Worm (Caenorhabditis elegans) whole organism, L3 larva: Measurements from ENCODE around the gene irld-52.

Experiments used
- R02D3.7 ChIP-seq: fragments of 150-350 bp; optimal IDR thresholded peaks from 2 replicates; lab custom pipeline; 2014; ENCODE audit warnings: missing biosample characterization, missing genetic modification characterization
- ZK546.5 ChIP-seq: sonication (generic microtip); optimal IDR thresholded peaks from 2 replicates; lab custom pipeline; 2017; ENCODE audit warnings: missing biosample characterization, missing genetic modification characterization
- aly-2 ChIP-seq: fragments of 150-350 bp; optimal IDR thresholded peaks from 2 replicates; lab custom pipeline; 2014; ENCODE audit warnings: missing biosample characterization, missing genetic modification characterization
- ama-1 ChIP-seq: fragments of 150-350 bp; optimal IDR thresholded peaks from 2 replicates; lab custom pipeline; 2018
- ceh-16 ChIP-seq: sonication (generic microtip); optimal IDR thresholded peaks from 2 replicates; lab custom pipeline; 2017; ENCODE audit warnings: missing biosample characterization, missing genetic modification characterization
- ceh-28 ChIP-seq: fragments of 150-350 bp; optimal IDR thresholded peaks from 2 replicates; lab custom pipeline; 2014; ENCODE audit warnings: missing biosample characterization, missing genetic modification reagents, missing genetic modification characterization
- ceh-82 ChIP-seq: fragments of 150-350 bp; optimal IDR thresholded peaks from 2 replicates; lab custom pipeline; 2014; ENCODE audit warnings: missing biosample characterization, missing genetic modification characterization
- ceh-9 ChIP-seq: sonication (generic microtip); optimal IDR thresholded peaks from 2 replicates; lab custom pipeline; 2018; ENCODE audit warnings: missing biosample characterization, missing genetic modification characterization
- egl-27 ChIP-seq: sonication (generic microtip); optimal IDR thresholded peaks from 4 replicates; lab custom pipeline; 2017; ENCODE audit warnings: missing biosample characterization, missing genetic modification reagents, missing genetic modification characterization
- egl-5 ChIP-seq: fragments of 150-350 bp; optimal IDR thresholded peaks from 2 replicates; lab custom pipeline; 2017; ENCODE audit warnings: missing biosample characterization, missing genetic modification reagents, missing genetic modification characterization, inconsistent platforms
- elt-1 ChIP-seq: fragments of 150-350 bp; optimal IDR thresholded peaks from 2 replicates; lab custom pipeline; 2014; ENCODE audit warnings: missing biosample characterization, missing genetic modification characterization
- elt-2 ChIP-seq: sonication (generic microtip); optimal IDR thresholded peaks from 2 replicates; lab custom pipeline; 2016; ENCODE audit warnings: missing genetic modification reagents, mild to moderate bottlenecking, missing genetic modification characterization, missing compliant biosample characterization
- elt-3 ChIP-seq, 3 experiments: fragments of 150-350 bp in 1 of 3; sonication (generic microtip) in 2 of 3; optimal IDR thresholded peaks; 2 replicates in 2 of 3; 4 replicates in 1 of 3; lab custom pipeline; 2014 to 2017; ENCODE audit warnings: missing biosample characterization in 3 of 3, missing genetic modification characterization in 3 of 3
- fkh-10 ChIP-seq: sonication (generic microtip); optimal IDR thresholded peaks from 2 replicates; lab custom pipeline; 2017; ENCODE audit warnings: missing biosample characterization, missing genetic modification reagents, missing genetic modification characterization
- fkh-2 ChIP-seq: fragments of 150-350 bp; optimal IDR thresholded peaks from 2 replicates; lab custom pipeline; 2014; ENCODE audit warnings: missing biosample characterization, missing genetic modification reagents, missing genetic modification characterization
- hmg-11 ChIP-seq: sonication (generic microtip); optimal IDR thresholded peaks from 2 replicates; lab custom pipeline; 2016; ENCODE audit warnings: missing genetic modification characterization, missing compliant biosample characterization
- lin-15B ChIP-seq: fragments of 150-350 bp; optimal IDR thresholded peaks from 2 replicates; lab custom pipeline; 2014; ENCODE audit warnings: missing biosample characterization, missing genetic modification characterization
- lsy-12 ChIP-seq: sonication (generic microtip); optimal IDR thresholded peaks from 2 replicates; lab custom pipeline; 2016; ENCODE audit warnings: mild to moderate bottlenecking, missing genetic modification characterization, missing compliant biosample characterization
- mdl-1 ChIP-seq: fragments of 150-350 bp; optimal IDR thresholded peaks from 2 replicates; lab custom pipeline; 2014; ENCODE audit warnings: missing biosample characterization, missing genetic modification characterization
- nfya-1 ChIP-seq: sonication (generic microtip); optimal IDR thresholded peaks from 2 replicates; lab custom pipeline; 2017; ENCODE audit warnings: missing genetic modification characterization, mild to moderate bottlenecking, missing compliant biosample characterization, antibody characterized with exemption, moderate library complexity; ENCODE audit not compliant: insufficient read depth
- nhr-11 ChIP-seq: fragments of 150-350 bp; optimal IDR thresholded peaks from 2 replicates; lab custom pipeline; 2014; ENCODE audit warnings: missing biosample characterization, missing genetic modification characterization
- nhr-12 ChIP-seq: fragments of 150-350 bp; optimal IDR thresholded peaks from 2 replicates; lab custom pipeline; 2014; ENCODE audit warnings: missing biosample characterization, missing genetic modification characterization
- nhr-23 ChIP-seq: fragments of 150-350 bp; optimal IDR thresholded peaks from 2 replicates; lab custom pipeline; 2014; ENCODE audit warnings: missing biosample characterization, missing genetic modification reagents, missing genetic modification characterization
- nhr-237 ChIP-seq: fragments of 150-350 bp; optimal IDR thresholded peaks from 2 replicates; lab custom pipeline; 2014; ENCODE audit warnings: missing biosample characterization, missing genetic modification characterization
- nhr-25 ChIP-seq: sonication (generic microtip); optimal IDR thresholded peaks from 2 replicates; lab custom pipeline; 2017; ENCODE audit warnings: missing biosample characterization, missing genetic modification characterization
- nhr-28 ChIP-seq: fragments of 150-350 bp; optimal IDR thresholded peaks from 2 replicates; lab custom pipeline; 2014; ENCODE audit warnings: missing biosample characterization, missing genetic modification characterization
- nhr-67 ChIP-seq: fragments of 150-350 bp; optimal IDR thresholded peaks from 2 replicates; lab custom pipeline; 2014; ENCODE audit warnings: missing biosample characterization, missing genetic modification characterization
- nhr-76 ChIP-seq: fragments of 150-350 bp; sonication (generic microtip); optimal IDR thresholded peaks from 5 replicates; lab custom pipeline; 2014; ENCODE audit warnings: missing biosample characterization, missing genetic modification characterization
- nhr-77 ChIP-seq: fragments of 150-350 bp; optimal IDR thresholded peaks from 2 replicates; lab custom pipeline; 2014; ENCODE audit warnings: missing biosample characterization, missing genetic modification characterization
- pha-4 ChIP-seq: fragments of 150-350 bp; optimal IDR thresholded peaks from 2 replicates; lab custom pipeline; 2014; ENCODE audit warnings: missing biosample characterization, missing genetic modification reagents, missing genetic modification characterization
- pqm-1 ChIP-seq: fragments of 150-350 bp; optimal IDR thresholded peaks from 2 replicates; lab custom pipeline; 2017; ENCODE audit warnings: missing biosample characterization, missing genetic modification characterization, inconsistent platforms
- skn-1 ChIP-seq: fragments of 150-350 bp; optimal IDR thresholded peaks from 2 replicates; lab custom pipeline; 2014; ENCODE audit warnings: missing biosample characterization, missing genetic modification characterization
- tbx-2 ChIP-seq: sonication (generic microtip); optimal IDR thresholded peaks from 2 replicates; lab custom pipeline; 2016; ENCODE audit warnings: mild to moderate bottlenecking, missing genetic modification characterization, missing compliant biosample characterization
- unc-39 ChIP-seq: sonication (generic microtip); optimal IDR thresholded peaks from 4 replicates; lab custom pipeline; 2017; ENCODE audit warnings: missing biosample characterization, missing genetic modification characterization
- unc-62 ChIP-seq: fragments of 150-350 bp; sonication (generic microtip); optimal IDR thresholded peaks from 4 replicates; lab custom pipeline; 2014; ENCODE audit warnings: missing biosample characterization, missing genetic modification reagents, missing genetic modification characterization
- zag-1 ChIP-seq: fragments of 150-350 bp; optimal IDR thresholded peaks from 2 replicates; lab custom pipeline; 2014; ENCODE audit warnings: missing biosample characterization, missing genetic modification characterization
- ztf-11 ChIP-seq: fragments of 150-350 bp; optimal IDR thresholded peaks from 2 replicates; lab custom pipeline; 2014; ENCODE audit warnings: missing biosample characterization, missing genetic modification characterization
- ztf-4 ChIP-seq: fragments of 150-350 bp; optimal IDR thresholded peaks from 2 replicates; lab custom pipeline; 2014; ENCODE audit warnings: missing biosample characterization, missing genetic modification characterization

The irld-52 gene

ce11 chrV:15781086-15781485 is 1.6 kb downstream of the irld-52 start, which contains the start of gene T26E4.2:
Gene T26E4.2 (plus strand): TSS chrV:15781386.
- no peak for TF ChIP-seq nhr-12
- TF ChIP-seq pha-4: no peak
- no peak for TF ChIP-seq nhr-67 (tag; lab: Kevin White, UChicago)
- TF ChIP-seq skn-1: no peak
- no peak for TF ChIP-seq elt-1 (tag; lab: Kevin White, UChicago)
- no peak for TF ChIP-seq ama-1 (lab: Kevin White, UChicago)

ce11 chrV:15782494-15782893 is 3.0 kb downstream of the irld-52 start, which contains the start of gene T26E4.3:
Gene T26E4.3 (plus strand): TSS chrV:15782794.
- TF ChIP-seq nhr-11 (tag; lab: Kevin White, UChicago) (no peak), lin-15B (tag; lab: Kevin White, UChicago) (no peak), R02D3.7 (tag; lab: Kevin White, UChicago) (no peak), egl-27 (tag; lab: Kevin White, UChicago) (no peak), pqm-1 (tag; lab: Kevin White, UChicago) (no peak), fkh-2 (tag; lab: Kevin White, UChicago) (no peak), skn-1 (no peak), ZK546.5 (no peak), tbx-2 (tag; lab: Kevin White, UChicago) (no peak), nhr-77 (no peak), nhr-76 (no peak), nhr-25 (tag; lab: Kevin White, UChicago) (no peak), elt-3 (tag; optimal IDR thresholded peaks at IDR 0.05; lab: Kevin White, UChicago) (no peak), pha-4 (no peak), nfya-1 (tag; lab: Kevin White, UChicago) (no peak)

ce11 chrV:15792409-15792808 is 12.9 kb downstream of the irld-52 start, which contains the start of gene T26E4.4:
Gene T26E4.4 (minus strand): TSS chrV:15792509.
- no peak for TF ChIP-seq aly-2 (tag; lab: Kevin White, UChicago)
- TF ChIP-seq nhr-77: no peak
- no peak for TF ChIP-seq nhr-237 (tag; lab: Kevin White, UChicago)
- TF ChIP-seq nhr-23 (tag; lab: Kevin White, UChicago): no peak
- no peak for TF ChIP-seq unc-62 (GFP tag; lab: Kevin White, UChicago)
- no peak for TF ChIP-seq nfya-1 (tag; lab: Kevin White, UChicago)
- TF ChIP-seq fkh-10 (GFP tag; lab: Kevin White, UChicago): no peak
- TF ChIP-seq unc-39 (tag; lab: Kevin White, UChicago): no peak
- no peak for TF ChIP-seq pha-4
- no peak for TF ChIP-seq tbx-2 (tag; lab: Kevin White, UChicago)
- TF ChIP-seq ceh-82 (tag; lab: Kevin White, UChicago): no peak
- no peak for TF ChIP-seq lsy-12 (tag; lab: Kevin White, UChicago)
- no peak for TF ChIP-seq nhr-28 (tag; lab: Kevin White, UChicago)
- no peak for TF ChIP-seq ztf-11
- no peak for TF ChIP-seq elt-3 (tag; optimal IDR thresholded peaks at IDR 0.05; lab: Kevin White, UChicago)
- no peak for TF ChIP-seq ceh-16 (tag; lab: Kevin White, UChicago)
- no peak for TF ChIP-seq egl-27 (tag; lab: Kevin White, UChicago)
- no peak for TF ChIP-seq egl-5 (tag; lab: Kevin White, UChicago)

- TF ChIP-seq fkh-2 (tag; lab: Kevin White, UChicago) (no peak), elt-2 (tag; lab: Kevin White, UChicago) (no peak), ZK546.5 (no peak), ceh-28 (tag; lab: Kevin White, UChicago) (no peak), nhr-23 (tag; lab: Kevin White, UChicago) (no peak), ceh-9 (tag; lab: Kevin White, UChicago) (no peak), hmg-11 (no peak), zag-1 (tag; lab: Kevin White, UChicago) (no peak), unc-39 (tag; lab: Kevin White, UChicago) (no peak), R02D3.7 (tag; lab: Kevin White, UChicago) (no peak), nhr-28 (tag; lab: Kevin White, UChicago) (no peak), elt-1 (tag; lab: Kevin White, UChicago) (no peak), aly-2 (tag; lab: Kevin White, UChicago) (no peak), lin-15B (tag; lab: Kevin White, UChicago) (no peak), pqm-1 (tag; lab: Kevin White, UChicago) (no peak), mdl-1 (tag; lab: Kevin White, UChicago) (no peak), nhr-77 (no peak), nhr-76 (no peak), ztf-4 (no peak)
Observed at ce11 chrV:15793270-15793669, 13.8 kb downstream of the irld-52 start, which contains the start of gene T26E4.7. Gene T26E4.7 (plus strand): TSS chrV:15793570.
